Worm (Caenorhabditis elegans) whole organism, L1 larva: ENCODE measurements around the gene sdz-38.

Experiments
- Y116A8C.19 ChIP-seq: sonication (generic microtip); optimal IDR thresholded peaks from 2 replicates; lab custom pipeline; 2016; ENCODE audit warnings: missing compliant biosample characterization, missing genetic modification characterization, borderline replicate concordance
- lin-13 ChIP-seq: fragments of 150-350 bp; optimal IDR thresholded peaks from 2 replicates; lab custom pipeline; 2014; ENCODE audit warnings: missing biosample characterization, missing genetic modification reagents, missing genetic modification characterization
- mdl-1 ChIP-seq, 2 experiments: fragments of 150-350 bp; optimal IDR thresholded peaks; 2 replicates each; lab custom pipeline; 2014 to 2017; ENCODE audit warnings: missing biosample characterization in 2 of 2, missing genetic modification characterization in 2 of 2, inconsistent platforms in 1 of 2
- nhr-90 ChIP-seq: sonication (generic microtip); optimal IDR thresholded peaks from 2 replicates; lab custom pipeline; 2016; ENCODE audit warnings: mild to moderate bottlenecking, missing genetic modification characterization, missing compliant biosample characterization; ENCODE audit not compliant: poor library complexity
- xbp-1 ChIP-seq: sonication (generic microtip); optimal IDR thresholded peaks from 2 replicates; lab custom pipeline; 2016; ENCODE audit warnings: missing genetic modification characterization, missing compliant biosample characterization

DNA sequence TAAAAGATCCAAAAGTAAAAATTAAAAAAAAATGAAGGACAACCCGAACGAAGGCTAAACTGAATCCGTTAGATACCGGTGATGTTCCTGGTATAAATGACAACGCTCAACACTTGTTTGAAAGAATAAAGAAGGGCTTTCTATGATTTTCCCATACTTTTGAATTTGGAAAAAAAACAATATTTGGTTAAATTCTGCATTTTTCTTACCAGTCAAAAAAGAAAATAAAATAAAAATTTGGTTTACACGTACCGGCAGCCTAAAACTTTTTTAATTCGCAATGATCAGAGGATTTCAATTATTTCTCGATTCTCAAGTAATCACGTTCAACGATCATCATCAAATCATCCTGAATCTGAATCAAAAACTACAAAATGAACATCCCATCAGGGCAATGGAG is 19.9 kb upstream of the sdz-38 start, which contains the start of gene ZK892.3:
- TF ChIP-seq nhr-90 (tag; lab: Kevin White, UChicago) (no peak), mdl-1 (tag; optimal IDR thresholded peaks at IDR 0.05; lab: Kevin White, UChicago) (no peak), xbp-1 (tag; lab: Kevin White, UChicago) (no peak), lin-13 (GFP tag; lab: Kevin White, UChicago) (no peak), Y116A8C.19 (tag; lab: Kevin White, UChicago) (no peak)
